Worm (Caenorhabditis elegans): ENCODE measurements around the gene C07H4.1.

Gene C07H4.1

ce11 chrII:9128132-9128531, 34.6 kb upstream of the C07H4.1 start (continued):
- no peak for TF ChIP-seq lin-13 (GFP tag; optimal IDR thresholded peaks at IDR 0.05)
- no peak for TF ChIP-seq mxl-2 (GFP tag; conservative IDR thresholded peaks at IDR 0.05)
- TF ChIP-seq sdz-12 (GFP tag; optimal IDR thresholded peaks at IDR 0.05) = no peak
- TF ChIP-seq nhr-111 (GFP tag; optimal IDR thresholded peaks at IDR 0.05) = no peak
- TF ChIP-seq daf-19 (GFP tag; conservative IDR thresholded peaks at IDR 0.05) = no peak
- TF ChIP-seq nhr-25 (tag; optimal IDR thresholded peaks at IDR 0.05; ENCODE audit: borderline replicate concordance, insufficient read depth) = no peak
- TF ChIP-seq lin-15B (tag; optimal IDR thresholded peaks at IDR 0.05) = no peak
- TF ChIP-seq cey-2 (tag; optimal IDR thresholded peaks at IDR 0.05; ENCODE audit: borderline replicate concordance, insufficient read depth) = peak; percentile 65
- peak; percentile 67 for TF ChIP-seq zfp-3 (GFP tag; conservative IDR thresholded peaks at IDR 0.05)
- TF ChIP-seq nhr-10 (tag; optimal IDR thresholded peaks at IDR 0.05) = peak; percentile 42
- TF ChIP-seq mes-2 (tag; optimal IDR thresholded peaks at IDR 0.05; ENCODE audit: poor library complexity, severe bottlenecking) = peak; percentile 19
- peak; percentile 64 for TF ChIP-seq mxl-3 (GFP tag; optimal IDR thresholded peaks at IDR 0.05)
- TF ChIP-seq T20F7.1 (GFP tag; optimal IDR thresholded peaks at IDR 0.05) = peak; percentile 20
- TF ChIP-seq nhr-41 (GFP tag; IDR thresholded peaks at IDR 0.05) = 0 out of 2 replicates have a peak, but pooled peaks have one; percentile 6
- peak; percentile 70 for TF ChIP-seq ama-1 (optimal IDR thresholded peaks at IDR 0.05)
- TF ChIP-seq nhr-77 (tag; optimal IDR thresholded peaks at IDR 0.05) = peak; percentile 68
- TF ChIP-seq daf-8 (GFP tag; IDR thresholded peaks at IDR 0.05) = no peak
- no peak; the same call in 1 of the 2 replicates for TF ChIP-seq lin-1 (GFP tag; IDR thresholded peaks at IDR 0.05)
- peak; percentile 26; the same call in 1 of the 2 replicates for TF ChIP-seq lin-38 (GFP tag; IDR thresholded peaks at IDR 0.05)
- peak; percentile 44 to 68 for TF ChIP-seq lsy-2 (tag; optimal IDR thresholded peaks at IDR 0.05)
- TF ChIP-seq ZK337.2 (GFP tag; IDR thresholded peaks at IDR 0.05) = no peak
- TF ChIP-seq ceh-20 (GFP tag; IDR thresholded peaks at IDR 0.05) = no peak
- no peak for TF ChIP-seq F44E2.7 (GFP tag; IDR thresholded peaks at IDR 0.05)
- TF ChIP-seq egl-27 (tag; optimal IDR thresholded peaks at IDR 0.05) = no peak
- peak; percentile 42 for TF ChIP-seq dpl-1 (GFP tag; optimal IDR thresholded peaks at IDR 0.05)
- TF ChIP-seq spr-3 (GFP tag; optimal IDR thresholded peaks at IDR 0.05) = no peak
- peak in 1 of 2 experiments; percentile 11 for TF ChIP-seq hif-1 (tag; optimal IDR thresholded peaks at IDR 0.05)
- peak; percentile 19 for TF ChIP-seq nhr-102 (tag; optimal IDR thresholded peaks at IDR 0.05)
- no peak for TF ChIP-seq jun-1 (tag; optimal IDR thresholded peaks at IDR 0.05)
- TF ChIP-seq unc-62 (GFP tag; optimal IDR thresholded peaks at IDR 0.05 in 1 of 2) = peak in 1 of 2 experiments; percentile 45
- TF ChIP-seq unc-62 (tag; optimal IDR thresholded peaks at IDR 0.05) = no peak
- 0 out of 2 replicates have a peak, but pooled peaks have one; percentile 13 for TF ChIP-seq Y75B8A.6 (GFP tag; IDR thresholded peaks at IDR 0.05)
- TF ChIP-seq duxl-1 (tag; optimal IDR thresholded peaks at IDR 0.05; ENCODE audit: poor library complexity) = no peak
- TF ChIP-seq attf-4 (tag; optimal IDR thresholded peaks at IDR 0.05) = no peak
- peak; percentile 84 for TF ChIP-seq dve-1 (tag; optimal IDR thresholded peaks at IDR 0.05; ENCODE audit: insufficient read depth)
- peak; percentile 32 for TF ChIP-seq spr-1 (tag; optimal IDR thresholded peaks at IDR 0.05)
- no peak for TF ChIP-seq skn-1 (tag; optimal IDR thresholded peaks at IDR 0.05)
- 0 out of 2 replicates have a peak, but pooled peaks have one; percentile 21 for TF ChIP-seq hmg-1.1 (GFP tag; IDR thresholded peaks at IDR 0.05)
- no peak for TF ChIP-seq zip-11 (GFP tag; IDR thresholded peaks at IDR 0.05)
- TF ChIP-seq R02D3.7 (tag; optimal IDR thresholded peaks at IDR 0.05) = no peak
- peak; percentile 21 to 36 for TF ChIP-seq mdl-1 (tag; optimal IDR thresholded peaks at IDR 0.05)

- TF ChIP-seq D1046.2 (GFP tag; IDR thresholded peaks at IDR 0.05) (no peak), nhr-111 (GFP tag; optimal IDR thresholded peaks at IDR 0.05) (no peak), lsy-2 (tag; optimal IDR thresholded peaks at IDR 0.05) (no peak), hmg-1.1 (GFP tag; IDR thresholded peaks at IDR 0.05) (0 out of 2 replicates have a peak, but pooled peaks have one; percentile 0), unc-62 (GFP tag; optimal IDR thresholded peaks at IDR 0.05 in 1 of 2) (peak in 1 of 2 experiments; percentile 7), unc-62 (tag; optimal IDR thresholded peaks at IDR 0.05) (no peak), aha-1 (tag) (peak; percentile 93), R02D3.7 (tag; optimal IDR thresholded peaks at IDR 0.05) (no peak), ces-1 (GFP tag; optimal IDR thresholded peaks at IDR 0.05) (no peak)
Measured at ce11 chrII:9127379-9127778, 33.9 kb upstream of the C07H4.1 start.

All from whole organism, L4 larva.